Fruit fly (Drosophila melanogaster): ENCODE data around the gene bif.

bif gene

DNA sequence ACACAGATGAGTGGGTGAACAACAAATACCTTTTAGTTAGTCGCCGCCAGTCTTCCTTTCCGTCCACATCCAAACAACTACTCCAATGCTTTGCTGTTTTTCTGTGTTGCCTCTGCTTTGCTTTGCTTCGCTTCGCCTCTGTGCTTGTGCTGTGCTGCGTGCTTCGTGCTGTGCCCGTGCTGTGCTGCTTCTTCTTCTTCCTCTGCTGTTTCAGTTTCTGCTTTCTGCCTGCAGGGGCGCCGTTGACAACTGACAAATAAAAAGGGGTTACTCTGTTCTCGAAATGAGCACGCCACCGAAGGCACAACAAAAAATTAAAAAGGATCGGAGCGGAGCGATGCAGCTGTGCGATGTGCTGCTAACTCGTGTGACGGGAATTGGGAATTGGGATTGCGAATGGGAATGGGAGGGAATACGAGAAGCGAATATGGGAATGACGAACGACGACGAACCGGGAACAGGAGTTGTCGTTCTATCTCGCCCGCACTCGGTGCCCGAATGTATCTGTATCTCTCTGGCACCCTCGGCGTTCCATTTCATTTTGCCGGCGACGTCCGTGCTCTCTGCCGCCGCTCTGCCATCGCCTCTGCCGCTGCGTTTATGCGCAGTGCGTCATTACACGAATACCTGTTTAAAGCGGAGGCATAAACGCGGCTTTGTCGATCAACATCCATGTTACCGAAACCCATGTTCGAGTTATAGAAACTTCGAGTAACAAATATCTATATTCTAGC is 35.9 kb downstream of the bif start (continued):
- peak; percentile 43 for TF ChIP-seq salm (tag; optimal IDR thresholded peaks at IDR 0.05)
- TF ChIP-seq CG5180 (GFP tag; optimal IDR thresholded peaks at IDR 0.05) = peak; percentile 53
- peak; percentile 8 for TF ChIP-seq CG12299 (tag; optimal IDR thresholded peaks at IDR 0.05)
- TF ChIP-seq hbn (GFP tag; IDR thresholded peaks at IDR 0.05; ENCODE audit: partially characterized antibody) = no peak
- peak; percentile 98 for TF ChIP-seq CG17385 (GFP tag; optimal IDR thresholded peaks at IDR 0.05)
- TF ChIP-seq CG6654 (GFP tag; optimal IDR thresholded peaks at IDR 0.05) = peak; percentile 9
- no peak for TF ChIP-seq exex (tag; optimal IDR thresholded peaks at IDR 0.05)
- peak; percentile 70 for TF ChIP-seq CG11093 (GFP tag; IDR thresholded peaks at IDR 0.05)
- TF ChIP-seq CG12219 (GFP tag; optimal IDR thresholded peaks at IDR 0.05) = peak; percentile 53
- peak; percentile 11 for TF ChIP-seq CG33213 (GFP tag; optimal IDR thresholded peaks at IDR 0.05)
- no peak for TF ChIP-seq pan (optimal IDR thresholded peaks at IDR 0.05)
- peak in 1 of 2 experiments; percentile 57 for TF ChIP-seq pan (GFP tag; optimal IDR thresholded peaks at IDR 0.05 in 1 of 2, IDR thresholded peaks at IDR 0.05 in 1 of 2)
- peak; percentile 37 for TF ChIP-seq CG7928 (GFP tag; optimal IDR thresholded peaks at IDR 0.05)
- peak; percentile 13; the same call in 1 of the 2 replicates for TF ChIP-seq ssp (GFP tag; IDR thresholded peaks at IDR 0.05)
- TF ChIP-seq mirr (GFP tag; optimal IDR thresholded peaks at IDR 0.05) = peak; percentile 8
- TF ChIP-seq z (GFP tag; IDR thresholded peaks at IDR 0.05) = peak; percentile 43; the same call in 1 of the 3 replicates
- no peak for TF ChIP-seq pita (GFP tag; optimal IDR thresholded peaks at IDR 0.05)
- TF ChIP-seq her (GFP tag; optimal IDR thresholded peaks at IDR 0.05) = peak; percentile 55
- TF ChIP-seq Usf (GFP tag; optimal IDR thresholded peaks at IDR 0.05) = peak; percentile 2
- TF ChIP-seq ham (GFP tag; IDR thresholded peaks at IDR 0.05) = no peak
- peak; percentile 71 for TF ChIP-seq Oli (tag; optimal IDR thresholded peaks at IDR 0.05)
- TF ChIP-seq CG4707 (GFP tag; optimal IDR thresholded peaks at IDR 0.05) = peak; percentile 32
- TF ChIP-seq Sry-β (GFP tag; optimal IDR thresholded peaks at IDR 0.05) = no peak
- peak; percentile 63 for TF ChIP-seq nerfin-1 (tag; optimal IDR thresholded peaks at IDR 0.05)
- peak; percentile 34 for TF ChIP-seq crc (GFP tag; optimal IDR thresholded peaks at IDR 0.05)
- TF ChIP-seq Tbp (GFP tag; optimal IDR thresholded peaks at IDR 0.05) = no peak
- TF ChIP-seq CG2120 (GFP tag; optimal IDR thresholded peaks at IDR 0.05) = peak; percentile 84
- TF ChIP-seq danr (GFP tag; IDR thresholded peaks at IDR 0.05) = peak; percentile 77
- TF ChIP-seq Myb (GFP tag; optimal IDR thresholded peaks at IDR 0.05) = peak; percentile 64
- peak; percentile 53; the same call in 1 of the 2 replicates for TF ChIP-seq Awh (GFP tag; IDR thresholded peaks at IDR 0.05)
- no peak for TF ChIP-seq btn (GFP tag; optimal IDR thresholded peaks at IDR 0.05)
- peak; percentile 70; the same call in 2 of the 3 replicates for TF ChIP-seq zfh1 (GFP tag; IDR thresholded peaks at IDR 0.05)
- peak; percentile 51 for TF ChIP-seq gsb-n (tag; optimal IDR thresholded peaks at IDR 0.05)
- peak; percentile 64 for TF ChIP-seq CG12071 (GFP tag; optimal IDR thresholded peaks at IDR 0.05)
- TF ChIP-seq odd (GFP tag; optimal IDR thresholded peaks at IDR 0.05) = peak; percentile 50
- TF ChIP-seq Dek (tag; optimal IDR thresholded peaks at IDR 0.05) = peak; percentile 67
- peak; percentile 71 for TF ChIP-seq sob (GFP tag; IDR thresholded peaks at IDR 0.05)
- 0 out of 3 replicates have a peak, but pooled peaks have one; percentile 17 for TF ChIP-seq CG34224 (GFP tag; IDR thresholded peaks at IDR 0.05; ENCODE audit: partially characterized antibody)
- TF ChIP-seq Hr3 (GFP tag; optimal IDR thresholded peaks at IDR 0.05) = peak; percentile 43
- TF ChIP-seq PHDP (tag; optimal IDR thresholded peaks at IDR 0.05) = peak; percentile 68
- peak; percentile 66 for TF ChIP-seq CG1603 (tag; optimal IDR thresholded peaks at IDR 0.05)
- TF ChIP-seq CG17328 (GFP tag; IDR thresholded peaks at IDR 0.05) = no peak
- no peak for TF ChIP-seq Stat92E (GFP tag; optimal IDR thresholded peaks at IDR 0.05)
- TF ChIP-seq Aef1 (GFP tag; IDR thresholded peaks at IDR 0.05) = peak; percentile 61
- TF ChIP-seq CG14014 (GFP tag; IDR thresholded peaks at IDR 0.05) = peak; percentile 76
- no peak for TF ChIP-seq CG8281 (tag; optimal IDR thresholded peaks at IDR 0.05)
- peak; percentile 77 for TF ChIP-seq CG15514 (GFP tag; optimal IDR thresholded peaks at IDR 0.05)
- TF ChIP-seq CG10274 (GFP tag; optimal IDR thresholded peaks at IDR 0.05) = peak; percentile 31
- TF ChIP-seq CG14710 (tag; optimal IDR thresholded peaks at IDR 0.05) = peak; percentile 27

Measured in whole organism, embryonic.